Worm (Caenorhabditis elegans) whole organism, L4/young adult: ENCODE results near the gene bbs-4.

ENCODE experiments used
- W03F9.2 ChIP-seq: fragments of 150-350 bp; optimal IDR thresholded peaks from 2 replicates; lab custom pipeline; 2014; ENCODE audit warnings: missing biosample characterization, missing genetic modification characterization
- him-1 ChIP-seq: sonication (generic microtip); optimal IDR thresholded peaks from 2 replicates; lab custom pipeline; 2016; ENCODE audit warnings: missing genotype, missing genetic modification reagents, missing genetic modification characterization, missing compliant biosample characterization

DNA sequence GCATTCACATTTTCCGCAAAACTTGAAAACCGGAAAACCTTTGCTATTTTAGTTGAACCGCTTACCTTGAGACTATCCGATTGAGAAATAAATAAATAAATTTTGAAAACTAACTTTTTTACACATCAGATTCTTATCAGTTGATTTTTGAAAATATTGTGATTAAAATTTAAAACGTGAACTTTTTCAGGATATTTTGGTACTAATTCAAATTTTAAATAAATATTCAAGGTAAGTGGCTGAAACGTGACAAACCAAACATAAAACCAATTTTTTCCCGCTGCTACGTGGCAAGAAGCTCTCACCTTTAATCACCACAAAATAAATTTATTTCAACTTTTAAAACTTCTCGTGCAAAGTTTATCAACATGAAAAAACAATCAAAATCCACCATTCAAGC, 39.9 kb upstream of the bbs-4 start, which contains the start of gene C15H7.3:
- TF ChIP-seq W03F9.2 (tag; lab: Kevin White, UChicago) (no peak), him-1 (no peak)
